Fruit fly (Drosophila melanogaster) whole organism, wandering third instar larva: Measurements from ENCODE around the gene ush.

Source experiments
- Abd-B ChIP-seq: fragments of >200 bp; optimal IDR thresholded peaks from 2 replicates; lab custom pipeline; 2017; ENCODE audit warnings: missing biosample characterization, missing genetic modification characterization
- Dfd ChIP-seq: fragments of >200 bp; optimal IDR thresholded peaks from 2 replicates; lab custom pipeline; 2017; ENCODE audit warnings: missing biosample characterization, missing genetic modification characterization
- Hr83 ChIP-seq: fragments of 200-300 bp; sonication (Bioruptor generic); optimal IDR thresholded peaks from 2 replicates; lab custom pipeline; 2016; ENCODE audit warnings: missing biosample characterization, mild to moderate bottlenecking, missing genetic modification characterization, moderate library complexity; ENCODE audit not compliant: poor library complexity, severe bottlenecking
- Mio ChIP-seq: sonication (Bioruptor generic); optimal IDR thresholded peaks from 2 replicates; lab custom pipeline; 2016; ENCODE audit warnings: missing biosample characterization, missing genetic modification characterization
- OdsH ChIP-seq: fragments of 200-800 bp; sonication (Bioruptor generic); optimal IDR thresholded peaks from 2 replicates; lab custom pipeline; 2016; ENCODE audit warnings: missing biosample characterization, mild to moderate bottlenecking, missing genetic modification characterization
- br ChIP-seq: fragments of 200-800 bp; sonication (Bioruptor generic); optimal IDR thresholded peaks from 2 replicates; lab custom pipeline; 2016; ENCODE audit warnings: missing biosample characterization, missing genetic modification characterization
- lola ChIP-seq: fragments of >200 bp; optimal IDR thresholded peaks from 2 replicates; lab custom pipeline; 2017; ENCODE audit warnings: missing biosample characterization, missing genetic modification characterization
- psq ChIP-seq: fragments of 200-800 bp; sonication (Bioruptor generic); optimal IDR thresholded peaks from 3 replicates; lab custom pipeline; 2017; ENCODE audit warnings: missing biosample characterization, mild to moderate bottlenecking, missing genetic modification characterization, moderate library complexity
- rgr ChIP-seq: fragments of 200-800 bp; sonication (Bioruptor generic); optimal IDR thresholded peaks from 3 replicates; lab custom pipeline; 2016; ENCODE audit warnings: missing biosample characterization, mild to moderate bottlenecking, missing genetic modification characterization
- usp ChIP-seq: fragments of >200 bp; optimal IDR thresholded peaks from 2 replicates; lab custom pipeline; 2017; ENCODE audit warnings: missing biosample characterization, missing genetic modification characterization

- TF ChIP-seq lola (no peak), usp (GFP tag; lab: Kevin White, UChicago) (no peak), rgr (GFP tag; lab: Kevin White, UChicago) (no peak), br (GFP tag; lab: Kevin White, UChicago) (no peak), Mio (no peak), OdsH (GFP tag; lab: Kevin White, UChicago) (no peak), Dfd (no peak), Abd-B (GFP tag; lab: Kevin White, UChicago) (no peak), Hr83 (no peak), psq (GFP tag; lab: Kevin White, UChicago) (no peak)
These were observed 7.6 kb downstream of the ush start for dm6 chr2L:483347-484280.
